Fruit fly (Drosophila melanogaster) whole organism, pupa: ENCODE data around the gene CG33514.
A peak's percentile ranks its signal among the peaks of the same experiment; 100 is the strongest.

Source experiments
- CG10348 ChIP-seq: fragments of 200-800 bp; sonication (Bioruptor generic); IDR thresholded peaks from 2 replicates; pipeline ENCODE4 v1.3.6; 2022; ENCODE audit warnings: missing biosample characterization, missing genetic modification characterization
- CG12605 ChIP-seq: fragments of 200-800 bp; sonication (Bioruptor generic); IDR thresholded peaks from 2 replicates; pipeline ENCODE4 v1.3.6; 2022; ENCODE audit warnings: missing biosample characterization, missing genetic modification characterization
- CG13204 ChIP-seq: fragments of 200-800 bp; sonication (Bioruptor generic); optimal IDR thresholded peaks from 2 replicates; lab custom pipeline; 2018; ENCODE audit warnings: missing biosample characterization, mild to moderate bottlenecking, missing genetic modification characterization, moderate library complexity
- CG14655 ChIP-seq: fragments of 200-800 bp; sonication (Bioruptor generic); optimal IDR thresholded peaks from 3 replicates; lab custom pipeline; 2017; ENCODE audit warnings: mild to moderate bottlenecking, missing biosample characterization, missing genetic modification reagents, missing genetic modification characterization
- CG15710 ChIP-seq: fragments of 200-800 bp; sonication (Bioruptor generic); optimal IDR thresholded peaks from 2 replicates; lab custom pipeline; 2018; ENCODE audit warnings: missing biosample characterization, mild to moderate bottlenecking, missing genetic modification characterization, moderate library complexity
- CG17806 ChIP-seq: fragments of 200-800 bp; sonication (Bioruptor generic); optimal IDR thresholded peaks from 2 replicates; lab custom pipeline; 2018; ENCODE audit warnings: missing biosample characterization, mild to moderate bottlenecking, missing genetic modification characterization, moderate library complexity
- CG32121 ChIP-seq: fragments of 200-800 bp; sonication (Bioruptor generic); IDR thresholded peaks from 2 replicates; pipeline ENCODE4 v1.3.6; 2022; ENCODE audit warnings: missing biosample characterization, missing genetic modification characterization
- CG34367 ChIP-seq: fragments of 200-800 bp; sonication (Bioruptor generic); optimal IDR thresholded peaks from 2 replicates; lab custom pipeline; 2018; ENCODE audit warnings: missing biosample characterization, mild to moderate bottlenecking, missing genetic modification characterization
- CG4496 ChIP-seq: fragments of 200-800 bp; sonication (Bioruptor generic); IDR thresholded peaks from 3 replicates; pipeline ENCODE4 v1.3.6; 2022; ENCODE audit warnings: missing biosample characterization, missing genetic modification characterization
- CG8159 ChIP-seq: fragments of 200-800 bp; sonication (Bioruptor generic); optimal IDR thresholded peaks from 3 replicates; lab custom pipeline; 2018; ENCODE audit warnings: missing biosample characterization, mild to moderate bottlenecking, missing genetic modification characterization, moderate library complexity
- CG8301 ChIP-seq: fragments of 200-800 bp; sonication (Bioruptor generic); optimal IDR thresholded peaks from 2 replicates; lab custom pipeline; 2018; ENCODE audit warnings: missing biosample characterization, mild to moderate bottlenecking, missing genetic modification characterization
- CG9948 ChIP-seq: fragments of 200-800 bp; sonication (Bioruptor generic); optimal IDR thresholded peaks from 2 replicates; lab custom pipeline; 2018; ENCODE audit warnings: missing biosample characterization, mild to moderate bottlenecking, missing genetic modification characterization, moderate library complexity
- D1 ChIP-seq: fragments of 200-800 bp; sonication (Bioruptor generic); optimal IDR thresholded peaks from 2 replicates; lab custom pipeline; 2018; ENCODE audit warnings: missing biosample characterization, mild to moderate bottlenecking, missing genetic modification characterization, moderate library complexity
- EcR ChIP-seq: fragments of 200-800 bp; sonication (Bioruptor generic); optimal IDR thresholded peaks from 3 replicates; lab custom pipeline; 2019; ENCODE audit warnings: missing biosample characterization, missing genetic modification characterization, mild to moderate bottlenecking, moderate library complexity, missing genetic modification reagents
- Ets98B ChIP-seq: fragments of 200-800 bp; sonication (Bioruptor generic); IDR thresholded peaks from 2 replicates; pipeline ENCODE4 v1.3.6; 2022; ENCODE audit warnings: missing biosample characterization, missing genetic modification characterization
- Pif1A ChIP-seq: fragments of 200-800 bp; sonication (Bioruptor generic); optimal IDR thresholded peaks from 3 replicates; lab custom pipeline; 2016; ENCODE audit warnings: missing biosample characterization, missing genetic modification characterization
- Pif1B ChIP-seq: fragments of 200-800 bp; sonication (Bioruptor generic); optimal IDR thresholded peaks from 3 replicates; lab custom pipeline; 2016; ENCODE audit warnings: missing biosample characterization, missing genetic modification characterization
- Snoo ChIP-seq: fragments of 200-800 bp; sonication (Bioruptor generic); optimal IDR thresholded peaks from 3 replicates; lab custom pipeline; 2017; ENCODE audit warnings: missing biosample characterization, mild to moderate bottlenecking, missing genetic modification characterization, inconsistent platforms
- fd96Ca ChIP-seq: fragments of 200-800 bp; sonication (Bioruptor generic); IDR thresholded peaks from 3 replicates; pipeline ENCODE4 v1.3.6; 2022; ENCODE audit warnings: missing biosample characterization, missing genetic modification characterization
- gl ChIP-seq: fragments of 200-800 bp; sonication (Bioruptor generic); optimal IDR thresholded peaks from 2 replicates; lab custom pipeline; 2018; ENCODE audit warnings: missing biosample characterization, mild to moderate bottlenecking, missing genetic modification characterization
- rn ChIP-seq: fragments of 200-800 bp; sonication (Bioruptor generic); IDR thresholded peaks from 2 replicates; pipeline ENCODE4 v1.3.6; 2022; ENCODE audit warnings: missing biosample characterization, missing genetic modification characterization

CG33514 gene

dm6 chr3L:4340227-4340626, 25.0 kb upstream of the CG33514 start:
- TF ChIP-seq CG8159 (tag; lab: Kevin White, UChicago) = no peak
- no peak for TF ChIP-seq Ets98B (GFP tag; lab: Robert Waterston, UW)
- TF ChIP-seq D1 = no peak
- no peak for TF ChIP-seq fd96Ca
- no peak for TF ChIP-seq gl (tag; lab: Kevin White, UChicago)
- no peak for TF ChIP-seq CG12605 (GFP tag; lab: Robert Waterston, UW)
- no peak for TF ChIP-seq CG32121
- no peak for TF ChIP-seq CG13204

DNA sequence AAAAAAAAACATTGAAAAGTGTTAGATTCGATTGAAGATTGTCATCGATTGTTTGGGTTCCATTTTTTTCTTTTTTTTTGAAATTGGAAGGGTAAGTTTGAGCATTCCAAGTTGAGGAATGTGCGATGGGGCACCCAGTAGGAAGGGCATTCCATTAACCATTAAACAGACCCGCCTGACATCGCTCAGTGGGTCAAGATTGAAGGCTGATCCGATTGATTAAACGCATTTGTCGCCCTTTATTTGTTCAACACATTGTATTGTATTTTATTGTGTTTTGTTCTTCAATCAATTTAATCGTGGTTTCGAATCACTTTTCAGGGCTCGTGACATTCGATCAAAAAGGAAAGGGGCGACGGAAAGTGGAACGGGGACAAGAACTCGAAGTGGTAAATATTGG, 24.2 kb upstream of the CG33514 start:
- TF ChIP-seq CG12605 (GFP tag; lab: Robert Waterston, UW) (no peak), CG10348 (no peak), CG34367 (tag; lab: Kevin White, UChicago) (no peak), CG8159 (tag; lab: Kevin White, UChicago) (no peak), EcR (GFP tag; lab: Kevin White, UChicago) (no peak), gl (tag; lab: Kevin White, UChicago) (no peak)

dm6 chr3L:4346379-4346778, 18.9 kb upstream of the CG33514 start:
- peak; percentile 47 for TF ChIP-seq CG8159 (tag; lab: Kevin White, UChicago)
- peak; percentile 66; the same call in 2 of the 3 replicates for TF ChIP-seq CG4496
- TF ChIP-seq Ets98B (GFP tag; lab: Robert Waterston, UW) = peak; percentile 57; the same call in 1 of the 2 replicates
- no peak for TF ChIP-seq CG12605 (GFP tag; lab: Robert Waterston, UW)
- no peak for TF ChIP-seq rn
- peak; percentile 14 for TF ChIP-seq CG15710
- TF ChIP-seq Pif1B (GFP tag; lab: Kevin White, UChicago) = peak; percentile 26
- no peak for TF ChIP-seq gl (tag; lab: Kevin White, UChicago)
- TF ChIP-seq CG32121 = peak; percentile 9; the same call in 1 of the 2 replicates
- TF ChIP-seq CG34367 (tag; lab: Kevin White, UChicago) = peak; percentile 30
- peak; percentile 70 for TF ChIP-seq CG8301 (tag; lab: Kevin White, UChicago)
- TF ChIP-seq CG10348 = no peak
- TF ChIP-seq Pif1A (GFP tag; lab: Kevin White, UChicago) = peak; percentile 42
- TF ChIP-seq CG14655 = peak; percentile 77
- peak; percentile 62 for TF ChIP-seq CG17806 (tag; lab: Kevin White, UChicago)
- no peak for TF ChIP-seq Snoo (tag; lab: Kevin White, UChicago)
- TF ChIP-seq CG9948 (tag; lab: Kevin White, UChicago) = peak; percentile 59

DNA sequence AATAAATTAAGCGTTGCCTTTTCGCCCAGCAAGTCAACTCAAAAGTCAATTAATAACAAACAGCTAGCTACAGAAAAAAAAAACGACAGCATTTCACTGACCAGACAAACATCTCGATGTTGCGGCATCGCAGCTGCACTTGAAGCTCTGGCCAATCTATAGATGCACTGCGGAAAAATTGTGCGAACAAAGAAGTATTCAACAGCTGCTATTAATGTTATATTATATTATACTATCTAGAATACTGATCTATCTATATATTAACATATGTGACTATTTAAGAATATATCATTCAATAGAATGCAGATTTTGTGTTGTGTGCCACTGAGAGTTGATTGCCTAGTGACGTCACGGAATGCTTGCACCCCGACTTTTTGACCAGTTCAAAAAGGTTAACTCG, 17.2 kb upstream of the CG33514 start:
- TF ChIP-seq D1 = no peak
- TF ChIP-seq fd96Ca = peak; percentile 64
- TF ChIP-seq CG15710 = peak; percentile 5
- peak; percentile 49 for TF ChIP-seq CG8301 (tag; lab: Kevin White, UChicago)
- TF ChIP-seq CG8159 (tag; lab: Kevin White, UChicago) = peak; percentile 42
- TF ChIP-seq CG9948 (tag; lab: Kevin White, UChicago) = peak; percentile 42
- TF ChIP-seq Snoo (tag; lab: Kevin White, UChicago) = no peak
- TF ChIP-seq CG4496 = peak; percentile 44; the same call in 1 of the 3 replicates
- peak; percentile 61 for TF ChIP-seq CG14655
- TF ChIP-seq CG17806 (tag; lab: Kevin White, UChicago) = peak; percentile 56
- peak; percentile 62 for TF ChIP-seq Ets98B (GFP tag; lab: Robert Waterston, UW)
- TF ChIP-seq Pif1B (GFP tag; lab: Kevin White, UChicago) = no peak
- no peak for TF ChIP-seq CG13204
- 0 out of 2 replicates have a peak, but pooled peaks have one; percentile 10 for TF ChIP-seq CG12605 (GFP tag; lab: Robert Waterston, UW)
- peak; percentile 52 for TF ChIP-seq CG32121
- peak; percentile 13 for TF ChIP-seq Pif1A (GFP tag; lab: Kevin White, UChicago)
- TF ChIP-seq, all 21 proteins: peak for 12

dm6 chr3L:4348839-4349238, 16.4 kb upstream of the CG33514 start:
- no peak for TF ChIP-seq CG17806 (tag; lab: Kevin White, UChicago)
- TF ChIP-seq CG15710 = no peak
- no peak for TF ChIP-seq CG14655
- no peak for TF ChIP-seq CG34367 (tag; lab: Kevin White, UChicago)
- TF ChIP-seq CG4496 = no peak
- TF ChIP-seq Snoo (tag; lab: Kevin White, UChicago) = no peak
- TF ChIP-seq CG10348 = no peak
- no peak for TF ChIP-seq fd96Ca
- no peak for TF ChIP-seq CG8301 (tag; lab: Kevin White, UChicago)
- TF ChIP-seq Pif1B (GFP tag; lab: Kevin White, UChicago) = no peak
- no peak for TF ChIP-seq CG32121
- no peak for TF ChIP-seq EcR (GFP tag; lab: Kevin White, UChicago)
- TF ChIP-seq CG12605 (GFP tag; lab: Robert Waterston, UW) = no peak
- no peak for TF ChIP-seq rn
- TF ChIP-seq gl (tag; lab: Kevin White, UChicago) = no peak
- no peak for TF ChIP-seq Ets98B (GFP tag; lab: Robert Waterston, UW)
- no peak for TF ChIP-seq CG13204
- TF ChIP-seq Pif1A (GFP tag; lab: Kevin White, UChicago) = no peak

DNA sequence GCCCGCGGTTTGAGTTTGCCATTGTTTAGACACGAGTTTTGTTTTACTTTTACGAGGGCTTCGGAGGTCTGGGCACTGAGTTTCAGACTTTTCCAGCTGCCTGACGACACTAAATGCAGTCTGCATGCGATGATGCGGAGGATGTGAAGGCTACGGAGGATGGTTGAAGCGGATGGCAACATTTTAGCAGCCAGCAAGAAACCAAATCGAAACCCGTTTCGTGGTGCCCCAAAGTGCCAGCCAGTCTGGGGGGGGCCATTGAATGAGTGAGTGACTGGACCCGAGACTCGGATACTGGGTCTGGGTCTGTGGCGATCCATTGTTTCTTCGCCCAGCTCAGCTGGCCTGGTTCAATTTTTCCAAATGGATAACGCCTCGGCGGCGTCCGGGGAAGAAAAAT, 15.9 kb upstream of the CG33514 start:
- TF ChIP-seq CG8159 (tag; lab: Kevin White, UChicago) = no peak
- TF ChIP-seq EcR (GFP tag; lab: Kevin White, UChicago) = peak; percentile 3

dm6 chr3L:4352009-4352408, 13.2 kb upstream of the CG33514 start:
- TF ChIP-seq EcR (GFP tag; lab: Kevin White, UChicago) (peak; percentile 14), Ets98B (GFP tag; lab: Robert Waterston, UW) (no peak), CG13204 (peak; percentile 46)
